Worm (Caenorhabditis elegans): ENCODE data around the gene nphp-2.
A peak's percentile ranks its signal among the peaks of the same experiment; 100 is the strongest.

nphp-2 gene

ce11 chrV:1955246-1955645 lies 59.7 kb downstream of the nphp-2 start:
- TF ChIP-seq R02D3.7 (tag; optimal IDR thresholded peaks at IDR 0.05) = no peak
- TF ChIP-seq nfya-1 (tag; optimal IDR thresholded peaks at IDR 0.05; ENCODE audit: insufficient read depth) = peak; percentile 84
- no peak for TF ChIP-seq eor-1 (tag; optimal IDR thresholded peaks at IDR 0.05)
